Worm (Caenorhabditis elegans): ENCODE measurements around the gene Y47D7A.19.

Y47D7A.19 gene

DNA sequence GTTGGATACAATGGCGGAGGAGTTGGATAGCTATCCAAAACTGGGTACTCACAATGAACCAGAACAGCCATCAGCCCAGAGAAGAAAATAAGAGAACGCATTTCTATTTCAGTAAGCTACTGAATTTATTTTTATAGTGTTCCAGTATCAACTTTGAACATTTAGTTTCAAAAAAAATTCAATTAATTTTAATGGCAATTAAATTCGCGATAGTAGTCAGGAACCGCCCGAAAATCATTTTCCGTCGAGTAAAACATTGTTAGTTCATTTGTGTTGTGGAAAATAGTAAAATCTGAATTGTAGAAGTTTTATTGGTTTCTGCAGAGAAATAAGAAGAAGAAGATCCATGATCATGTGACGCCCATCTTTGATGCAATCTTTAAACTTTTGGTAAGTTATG lies 6.0 kb upstream of the Y47D7A.19 start, which contains the start of gene Y47D7A.6:
TSS of gene Y47D7A.6 (minus strand) at position 101 of the 400 bp plus-strand sequence.
- TF ChIP-seq snpc-4 (tag; optimal IDR thresholded peaks at IDR 0.05) (no peak), blmp-1 (tag; optimal IDR thresholded peaks at IDR 0.05; ENCODE audit: insufficient read depth) (no peak), aly-2 (tag; optimal IDR thresholded peaks at IDR 0.05) (no peak), egl-27 (tag; optimal IDR thresholded peaks at IDR 0.05) (no peak), mdl-1 (tag; optimal IDR thresholded peaks at IDR 0.05) (no peak), skn-1 (tag; optimal IDR thresholded peaks at IDR 0.05) (no peak), lsy-2 (tag; optimal IDR thresholded peaks at IDR 0.05) (no peak), lin-13 (GFP tag; optimal IDR thresholded peaks at IDR 0.05) (no peak), nhr-23 (tag; optimal IDR thresholded peaks at IDR 0.05) (no peak), alr-1 (tag; optimal IDR thresholded peaks at IDR 0.05) (no peak)

DNA sequence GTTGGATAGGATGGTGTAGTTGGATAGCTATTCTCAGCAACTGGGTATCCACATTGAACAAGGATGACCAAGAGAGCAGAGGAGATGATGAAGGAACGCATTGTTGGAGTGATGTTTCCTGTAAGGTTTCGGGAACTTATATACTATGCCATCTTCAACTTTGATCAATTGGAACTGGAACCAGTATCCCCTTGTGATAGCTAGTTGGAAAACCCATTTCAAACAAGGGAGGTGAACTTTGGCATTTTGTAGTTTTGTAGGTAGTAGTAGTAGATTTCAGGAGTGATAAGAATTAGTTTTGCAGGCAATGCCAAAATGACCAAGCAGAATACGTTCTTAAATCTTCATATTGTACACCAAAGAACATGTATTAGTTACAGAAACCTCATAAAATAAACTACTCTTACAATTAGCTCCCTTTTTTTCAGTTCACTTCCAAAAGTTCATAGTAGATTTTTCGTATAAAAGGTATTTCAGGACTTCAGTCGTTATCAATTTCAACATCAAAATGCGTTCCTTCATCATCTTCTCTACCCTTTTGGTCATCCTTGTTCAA lies 4.3 kb upstream of the Y47D7A.19 start, which contains the start of the genes Y47D7A.7 and Y47D7A.2:
TSS of gene Y47D7A.7 (minus strand) at position 101 of the 556 bp plus-strand sequence.
TSS of gene Y47D7A.2 (plus strand) at position 506 of the 556 bp plus-strand sequence.
- no peak for TF ChIP-seq ztf-4 (tag; optimal IDR thresholded peaks at IDR 0.05)
- no peak for TF ChIP-seq nhr-23 (tag; optimal IDR thresholded peaks at IDR 0.05)
- no peak for TF ChIP-seq nhr-129 (tag; optimal IDR thresholded peaks at IDR 0.05)
- no peak for TF ChIP-seq R02D3.7 (tag; optimal IDR thresholded peaks at IDR 0.05)
- no peak for TF ChIP-seq mdl-1 (tag; optimal IDR thresholded peaks at IDR 0.05)
- no peak for TF ChIP-seq C34F6.9 (tag; optimal IDR thresholded peaks at IDR 0.05)
- TF ChIP-seq nhr-10 (tag; optimal IDR thresholded peaks at IDR 0.05), result no peak
- no peak for TF ChIP-seq unc-55 (GFP tag; optimal IDR thresholded peaks at IDR 0.05)
- no peak for TF ChIP-seq ztf-1 (GFP tag; conservative IDR thresholded peaks at IDR 0.05)
- TF ChIP-seq nhr-21 (tag; optimal IDR thresholded peaks at IDR 0.05), result no peak
- no peak for TF ChIP-seq nhr-6 (tag; optimal IDR thresholded peaks at IDR 0.05)
- no peak for TF ChIP-seq skn-1 (tag; optimal IDR thresholded peaks at IDR 0.05)
- TF ChIP-seq gmeb-1 (tag; optimal IDR thresholded peaks at IDR 0.05), result no peak
- TF ChIP-seq aly-2 (tag; optimal IDR thresholded peaks at IDR 0.05), result no peak
- TF ChIP-seq elt-3 (tag; optimal IDR thresholded peaks at IDR 0.05), result no peak
- TF ChIP-seq unc-39 (tag; optimal IDR thresholded peaks at IDR 0.05), result no peak
- no peak for TF ChIP-seq fos-1 (tag; optimal IDR thresholded peaks at IDR 0.05)
- TF ChIP-seq nhr-25 (tag; optimal IDR thresholded peaks at IDR 0.05), result no peak
- no peak for TF ChIP-seq nhr-11 (tag; optimal IDR thresholded peaks at IDR 0.05)
- no peak for TF ChIP-seq nhr-12 (tag; optimal IDR thresholded peaks at IDR 0.05)

DNA sequence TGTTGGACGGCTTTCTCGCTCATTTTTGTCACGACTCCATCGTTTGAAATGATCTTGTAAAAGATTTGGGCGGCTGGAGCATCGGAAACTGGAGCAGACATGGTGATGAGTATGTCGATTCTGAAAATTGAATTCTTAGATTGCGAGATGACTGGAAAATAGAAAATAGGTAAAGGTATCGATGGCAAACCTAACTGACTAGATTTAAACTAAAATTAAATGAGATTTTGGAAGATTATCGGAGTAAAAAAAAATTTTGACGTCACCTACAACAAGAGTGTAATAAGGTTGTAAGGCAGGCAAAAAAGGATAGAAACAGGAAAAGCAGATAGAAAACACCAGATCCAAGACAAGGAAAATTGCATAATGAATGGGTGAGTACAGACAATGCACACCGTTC lies 2.7 kb upstream of the Y47D7A.19 start, which contains the start of gene skr-14:
TSS of gene skr-14 (minus strand) at position 101 of the 400 bp plus-strand sequence.
- TF ChIP-seq nhr-10 (tag; optimal IDR thresholded peaks at IDR 0.05), result no peak
- TF ChIP-seq alr-1 (tag; optimal IDR thresholded peaks at IDR 0.05), result no peak
- no peak for TF ChIP-seq dmd-4 (tag; optimal IDR thresholded peaks at IDR 0.05)
- TF ChIP-seq R02D3.7 (tag; optimal IDR thresholded peaks at IDR 0.05), result no peak
- no peak for TF ChIP-seq zag-1 (tag; optimal IDR thresholded peaks at IDR 0.05)
- no peak for TF ChIP-seq ceh-16 (tag; optimal IDR thresholded peaks at IDR 0.05)
- no peak for TF ChIP-seq egl-27 (tag; optimal IDR thresholded peaks at IDR 0.05)
- TF ChIP-seq elt-3 (tag; optimal IDR thresholded peaks at IDR 0.05), result no peak
- no peak for TF ChIP-seq peb-1 (tag; optimal IDR thresholded peaks at IDR 0.05)
- TF ChIP-seq C34F6.9 (tag; optimal IDR thresholded peaks at IDR 0.05), result no peak
- TF ChIP-seq ztf-4 (tag; optimal IDR thresholded peaks at IDR 0.05), result no peak
- TF ChIP-seq lin-11 (tag; optimal IDR thresholded peaks at IDR 0.05), result no peak
- no peak for TF ChIP-seq F13H6.1 (tag; optimal IDR thresholded peaks at IDR 0.05)
- no peak for TF ChIP-seq ceh-82 (tag; optimal IDR thresholded peaks at IDR 0.05)

DNA sequence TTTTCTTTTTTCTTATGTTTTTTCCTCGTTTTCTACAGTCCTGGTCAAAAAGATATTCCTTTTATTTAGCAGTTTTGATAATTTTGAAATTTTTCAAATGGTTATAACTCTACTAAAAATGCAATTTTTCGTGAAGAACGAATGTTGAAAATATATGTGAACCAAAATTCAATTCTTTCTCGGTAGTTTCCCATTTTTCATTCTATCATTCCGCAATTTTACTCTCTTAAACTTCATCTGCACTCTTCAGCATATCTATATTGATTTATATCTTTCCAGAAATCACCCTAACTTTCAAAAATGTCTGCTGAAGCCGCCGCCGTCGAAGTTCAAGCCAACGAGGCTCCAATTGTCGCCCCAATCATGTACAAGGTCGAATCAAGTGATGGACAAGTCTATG lies 2.0 kb upstream of the Y47D7A.19 start, which contains the start of gene skr-7:
TSS of gene skr-7 (plus strand) at position 301 of the 400 bp plus-strand sequence.
- no peak for TF ChIP-seq ZK546.5 (tag; optimal IDR thresholded peaks at IDR 0.05)

DNA sequence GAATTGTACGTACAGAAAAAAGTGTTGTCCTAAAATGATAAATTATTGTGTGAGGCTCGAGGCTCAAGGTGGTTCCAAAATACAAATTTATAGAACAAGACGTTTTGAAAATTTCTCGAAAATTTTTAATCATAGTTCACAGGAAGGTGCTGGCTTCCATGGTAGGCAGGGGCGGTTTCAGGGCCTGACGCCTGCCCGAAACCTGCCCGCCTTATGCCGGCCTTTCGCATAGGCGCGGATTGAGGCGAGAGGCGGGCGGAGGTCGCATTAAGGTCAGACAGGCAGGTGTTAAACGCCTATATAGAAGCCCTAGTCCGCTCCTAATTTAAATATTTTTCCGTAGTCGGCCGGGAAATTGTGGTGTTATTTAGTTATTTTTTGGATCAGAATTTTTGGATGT lies 1.1 kb upstream of the Y47D7A.19 start:
- TF ChIP-seq nhr-77 (tag; optimal IDR thresholded peaks at IDR 0.05), result no peak
- TF ChIP-seq F13H6.1 (tag; optimal IDR thresholded peaks at IDR 0.05), result no peak
- TF ChIP-seq unc-62 (GFP tag; optimal IDR thresholded peaks at IDR 0.05), result no peak
- no peak for TF ChIP-seq gmeb-1 (tag; optimal IDR thresholded peaks at IDR 0.05)
- TF ChIP-seq sma-3 (GFP tag; optimal IDR thresholded peaks at IDR 0.05), result no peak

Data from whole organism, L2 larva.